Worm (Caenorhabditis elegans) whole organism, L1 larva: ENCODE results near the gene srh-140.

ENCODE experiments used
- F16B12.6 ChIP-seq: fragments of 150-350 bp; optimal IDR thresholded peaks from 2 replicates; lab custom pipeline; 2014; ENCODE audit warnings: missing biosample characterization, missing genetic modification characterization
- aly-2 ChIP-seq: fragments of 150-350 bp; optimal IDR thresholded peaks from 2 replicates; lab custom pipeline; 2014; ENCODE audit warnings: missing biosample characterization, missing genetic modification characterization
- ama-1 ChIP-seq: fragments of 150-350 bp; optimal IDR thresholded peaks from 2 replicates; lab custom pipeline; 2014
- ceh-82 ChIP-seq, 3 experiments: fragments of 150-350 bp in 1 of 3; sonication (generic microtip) in 2 of 3; optimal IDR thresholded peaks; 2 replicates each; lab custom pipeline; 2014 to 2017; ENCODE audit warnings: missing biosample characterization in 3 of 3, missing genetic modification characterization in 3 of 3
- elt-3 ChIP-seq, 6 experiments: fragments of 150-350 bp in 1 of 6; sonication (generic microtip); optimal IDR thresholded peaks; 2 replicates each; lab custom pipeline; 2017 to 2018; ENCODE audit warnings: missing biosample characterization in 6 of 6, missing genetic modification characterization in 6 of 6, inconsistent platforms in 1 of 6
- jun-1 ChIP-seq: fragments of 150-350 bp; optimal IDR thresholded peaks from 2 replicates; lab custom pipeline; 2014; ENCODE audit warnings: missing biosample characterization, missing genetic modification reagents, missing genetic modification characterization
- lsy-2 ChIP-seq, 2 experiments: fragments of 150-350 bp; optimal IDR thresholded peaks; 2 replicates each; lab custom pipeline; 2014; ENCODE audit warnings: missing biosample characterization in 2 of 2, missing genetic modification characterization in 2 of 2
- mab-9 ChIP-seq: fragments of 200-800 bp; sonication (Bioruptor generic); IDR thresholded peaks from 2 replicates; pipeline ENCODE4 v1.3.6; 2022; ENCODE audit warnings: missing genetic modification reagents, missing genetic modification characterization, missing compliant biosample characterization
- mdl-1 ChIP-seq, 2 experiments: fragments of 150-350 bp; optimal IDR thresholded peaks; 2 replicates each; lab custom pipeline; 2014 to 2017; ENCODE audit warnings: missing biosample characterization in 2 of 2, missing genetic modification characterization in 2 of 2, inconsistent platforms in 1 of 2
- sox-4 ChIP-seq: sonication (generic microtip); optimal IDR thresholded peaks from 2 replicates; lab custom pipeline; 2016; ENCODE audit warnings: missing genetic modification characterization, missing compliant biosample characterization
- ztf-11 ChIP-seq, 2 experiments: sonication (generic microtip); optimal IDR thresholded peaks; 2 replicates each; lab custom pipeline; 2016 to 2017; ENCODE audit warnings: missing genetic modification characterization in 2 of 2, missing biosample characterization in 1 of 2, missing compliant biosample characterization in 1 of 2

DNA sequence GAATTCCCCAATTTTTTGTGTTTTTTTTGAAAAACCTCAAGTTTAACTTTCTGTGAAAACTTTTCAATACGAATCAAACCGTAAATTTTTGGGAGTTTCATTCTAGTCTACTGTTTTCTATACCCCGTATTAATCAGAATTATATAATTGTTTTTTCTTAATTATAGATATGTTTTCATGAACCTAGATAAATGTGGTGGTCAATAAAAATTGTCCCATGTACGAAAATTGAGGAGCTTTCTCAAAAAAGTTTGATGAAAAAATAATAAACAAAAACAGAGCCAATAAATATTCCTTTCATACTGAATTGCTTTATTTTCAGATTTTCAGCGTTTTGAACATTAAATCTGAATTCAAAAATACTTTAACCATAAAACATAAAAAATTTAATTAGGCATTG, 11.6 kb upstream of the srh-140 start, which contains the start of gene Y6E2A.1:
- no peak for TF ChIP-seq sox-4 (tag; lab: Kevin White, UChicago)
- TF ChIP-seq aly-2 (tag; lab: Kevin White, UChicago), result no peak
- no peak for TF ChIP-seq mab-9 (GFP tag; lab: Robert Waterston, UW)
- TF ChIP-seq jun-1, result no peak
- no peak for TF ChIP-seq ama-1
- TF ChIP-seq ceh-82 (tag; optimal IDR thresholded peaks at IDR 0.05; lab: Kevin White, UChicago), result no peak
- no peak for TF ChIP-seq ztf-11 (tag; optimal IDR thresholded peaks at IDR 0.05; lab: Kevin White, UChicago)
- no peak for TF ChIP-seq elt-3 (tag; optimal IDR thresholded peaks at IDR 0.05; lab: Kevin White, UChicago)
- no peak for TF ChIP-seq F16B12.6 (tag; lab: Kevin White, UChicago)
- TF ChIP-seq mdl-1 (tag; optimal IDR thresholded peaks at IDR 0.05; lab: Kevin White, UChicago), result no peak
- no peak for TF ChIP-seq lsy-2 (tag; optimal IDR thresholded peaks at IDR 0.05; lab: Kevin White, UChicago)
